Fruit fly (Drosophila melanogaster): Measurements from ENCODE around the gene RhoGAP92B.

- peak; percentile 52 for TF ChIP-seq CG8632 (GFP tag; optimal IDR thresholded peaks at IDR 0.05)
- peak; percentile 57 for TF ChIP-seq CG7368 (GFP tag; optimal IDR thresholded peaks at IDR 0.05)
- TF ChIP-seq eg (GFP tag; IDR thresholded peaks at IDR 0.05) = no peak
- TF ChIP-seq CG16779 (tag; optimal IDR thresholded peaks at IDR 0.05) = peak; percentile 21
- no peak for TF ChIP-seq svp (GFP tag)
- TF ChIP-seq Gug (GFP tag; IDR thresholded peaks at IDR 0.05) = no peak
- TF ChIP-seq vri (GFP tag; optimal IDR thresholded peaks at IDR 0.05) = peak; percentile 9
- no peak for TF ChIP-seq CG10669 (GFP tag; optimal IDR thresholded peaks at IDR 0.05)
- TF ChIP-seq CG32006 (GFP tag; optimal IDR thresholded peaks at IDR 0.05) = no peak
Measured at dm6 chr3R:19924331-19924730, 19.4 kb downstream of the RhoGAP92B start.
